Fruit fly (Drosophila melanogaster) whole organism, embryonic: ENCODE data around the gene Kdm3.

Experiments used
- Aef1 ChIP-seq: fragments of 200-800 bp; sonication (Bioruptor generic); IDR thresholded peaks from 3 replicates; pipeline ENCODE4 v1.3.6; 2022; ENCODE audit warnings: missing biosample characterization, missing genetic modification characterization
- CG10366 ChIP-seq: fragments of 200-800 bp; sonication (Bioruptor generic); IDR thresholded peaks from 2 replicates; pipeline ENCODE4 v1.3.6; 2022; ENCODE audit warnings: missing biosample characterization, missing genetic modification characterization
- CG11456 ChIP-seq: fragments of 200-800 bp; sonication (Bioruptor generic); IDR thresholded peaks from 3 replicates; pipeline ENCODE4 v1.3.6; 2022; ENCODE audit warnings: missing biosample characterization, missing genetic modification characterization
- CG11695 ChIP-seq: fragments of 200-800 bp; sonication (Bioruptor generic); IDR thresholded peaks from 3 replicates; pipeline ENCODE4 v1.3.6; 2022; ENCODE audit warnings: missing biosample characterization, missing genetic modification characterization
- CG12071 ChIP-seq: fragments of 200-800 bp; sonication (Bioruptor generic); optimal IDR thresholded peaks from 3 replicates; lab custom pipeline; 2018; ENCODE audit warnings: missing biosample characterization, mild to moderate bottlenecking, missing genetic modification characterization
- CG12236 ChIP-seq: fragments of 200-800 bp; sonication (Bioruptor generic); optimal IDR thresholded peaks from 2 replicates; lab custom pipeline; 2016; ENCODE audit warnings: missing biosample characterization, missing genetic modification characterization
- CG12391 ChIP-seq: fragments of 200-800 bp; sonication (Bioruptor generic); optimal IDR thresholded peaks from 3 replicates; lab custom pipeline; 2018; ENCODE audit warnings: missing biosample characterization, mild to moderate bottlenecking, missing genetic modification characterization, moderate library complexity
- CG13296 ChIP-seq: fragments of 200-800 bp; sonication (Bioruptor generic); optimal IDR thresholded peaks from 3 replicates; lab custom pipeline; 2018; ENCODE audit warnings: missing biosample characterization, mild to moderate bottlenecking, missing genetic modification characterization
- CG15696 ChIP-seq: fragments of 200-800 bp; sonication (Bioruptor generic); optimal IDR thresholded peaks from 2 replicates; lab custom pipeline; 2019; ENCODE audit warnings: missing biosample characterization, mild to moderate bottlenecking, missing genetic modification characterization, moderate library complexity
- CG1603 ChIP-seq: fragments of 200-800 bp; sonication (Bioruptor generic); optimal IDR thresholded peaks from 2 replicates; lab custom pipeline; 2019; ENCODE audit warnings: missing biosample characterization, mild to moderate bottlenecking, missing genetic modification characterization, moderate library complexity
- CG2875 ChIP-seq: fragments of 200-800 bp; sonication (Bioruptor generic); optimal IDR thresholded peaks from 2 replicates; lab custom pipeline; 2017; ENCODE audit warnings: missing biosample characterization, mild to moderate bottlenecking, missing genetic modification characterization, missing genetic modification reagents
- CG32772 ChIP-seq: fragments of 200-800 bp; sonication (Bioruptor generic); IDR thresholded peaks from 2 replicates; pipeline ENCODE4 v1.3.6; 2022; ENCODE audit warnings: missing biosample characterization, missing genetic modification characterization
- CG4730 ChIP-seq: fragments of 200-800 bp; sonication (Bioruptor generic); IDR thresholded peaks from 2 replicates; pipeline ENCODE4 v1.3.6; 2022; ENCODE audit warnings: missing biosample characterization, missing genetic modification characterization
- CG6765 ChIP-seq: fragments of 200-800 bp; sonication (Bioruptor generic); optimal IDR thresholded peaks from 3 replicates; lab custom pipeline; 2017; ENCODE audit warnings: missing biosample characterization, mild to moderate bottlenecking, missing genetic modification characterization
- CG6791 ChIP-seq: fragments of 200-800 bp; sonication (Bioruptor generic); IDR thresholded peaks from 3 replicates; pipeline ENCODE4 v1.3.6; 2022; ENCODE audit warnings: missing biosample characterization, missing genetic modification characterization; ENCODE audit not compliant: partially characterized antibody
- CG6813 ChIP-seq: fragments of 200-800 bp; sonication (Bioruptor generic); optimal IDR thresholded peaks from 2 replicates; lab custom pipeline; 2017; ENCODE audit warnings: missing biosample characterization, missing genetic modification characterization, mild to moderate bottlenecking, moderate library complexity, missing genetic modification reagents
- CrebB ChIP-seq: fragments of 200-800 bp; sonication (Bioruptor generic); optimal IDR thresholded peaks from 3 replicates; lab custom pipeline; 2018; ENCODE audit warnings: missing biosample characterization, mild to moderate bottlenecking, missing genetic modification characterization
- Dbx ChIP-seq: fragments of 200-800 bp; sonication (Bioruptor generic); IDR thresholded peaks from 3 replicates; pipeline ENCODE4 v1.3.6; 2022; ENCODE audit warnings: missing biosample characterization, missing genetic modification characterization
- Dek ChIP-seq: fragments of 200-800 bp; sonication (Bioruptor generic); optimal IDR thresholded peaks from 3 replicates; lab custom pipeline; 2019; ENCODE audit warnings: missing biosample characterization, mild to moderate bottlenecking, missing genetic modification characterization, moderate library complexity
- Dll ChIP-seq: fragments of 200-800 bp; sonication (Bioruptor generic); IDR thresholded peaks from 4 replicates; pipeline ENCODE4 v1.3.6; 2022; ENCODE audit warnings: missing biosample characterization, missing genetic modification characterization; ENCODE audit not compliant: partially characterized antibody
- Elba2 ChIP-seq: fragments of 200-800 bp; sonication (Bioruptor generic); optimal IDR thresholded peaks from 3 replicates; lab custom pipeline; 2016; ENCODE audit warnings: missing biosample characterization, missing genetic modification characterization
- Ets97D ChIP-seq: fragments of 200-800 bp; sonication (Bioruptor generic); optimal IDR thresholded peaks from 3 replicates; lab custom pipeline; 2016; ENCODE audit warnings: missing biosample characterization, missing genetic modification characterization
- Gug ChIP-seq: fragments of 200-800 bp; sonication (Bioruptor generic); IDR thresholded peaks from 4 replicates; pipeline ENCODE4 v1.3.6; 2022; ENCODE audit warnings: missing biosample characterization, missing genetic modification characterization
- HHEX ChIP-seq: fragments of 200-800 bp; sonication (Bioruptor generic); optimal IDR thresholded peaks from 3 replicates; lab custom pipeline; 2017; ENCODE audit warnings: missing biosample characterization, mild to moderate bottlenecking, missing genetic modification characterization, missing genetic modification reagents
- HLHmδ ChIP-seq: fragments of 200-800 bp; sonication (Bioruptor generic); optimal IDR thresholded peaks from 2 replicates; lab custom pipeline; 2018; ENCODE audit warnings: missing biosample characterization, mild to moderate bottlenecking, missing genetic modification characterization, moderate library complexity
- Hr78 ChIP-seq, 2 experiments: fragments of 200-800 bp in 1 of 2; fragments of >200 bp in 1 of 2; sonication (Bioruptor generic) in 1 of 2; optimal IDR thresholded peaks; 2 replicates each; lab custom pipeline; 2017 to 2019; ENCODE audit warnings: missing biosample characterization in 2 of 2, missing genetic modification characterization in 2 of 2, mild to moderate bottlenecking in 1 of 2, moderate library complexity in 1 of 2
- Hsf ChIP-seq: fragments of 200-800 bp; sonication (Bioruptor generic); optimal IDR thresholded peaks from 3 replicates; lab custom pipeline; 2016; ENCODE audit warnings: missing biosample characterization, missing genetic modification characterization
- Max ChIP-seq: fragments of 200-800 bp; sonication (Bioruptor generic); optimal IDR thresholded peaks from 2 replicates; lab custom pipeline; 2016; ENCODE audit warnings: missing biosample characterization, mild to moderate bottlenecking, missing genetic modification characterization
- Med ChIP-seq: fragments of 200-800 bp; sonication (Bioruptor generic); peaks from one replicate; lab custom pipeline; 2016; ENCODE audit warnings: missing biosample characterization, missing genetic modification characterization, mild to moderate bottlenecking, inconsistent platforms, moderate library complexity
- Trl ChIP-seq, 3 experiments: fragments of >200 bp in 2 of 3; fragments of 200-800 bp in 1 of 3; sonication (Bioruptor generic) in 1 of 3; optimal IDR thresholded peaks; 2 replicates in 1 of 3; 3 replicates in 2 of 3; lab custom pipeline; 2016 to 2017; ENCODE audit warnings: missing biosample characterization in 1 of 3, missing genetic modification characterization in 1 of 3
- br ChIP-seq: fragments of >200 bp; optimal IDR thresholded peaks from 2 replicates; lab custom pipeline; 2017
- cad ChIP-seq: fragments of >200 bp; optimal IDR thresholded peaks from 2 replicates; lab custom pipeline; 2017; ENCODE audit warnings: missing biosample characterization, missing genetic modification characterization
- ci ChIP-seq: fragments of 200-800 bp; sonication (Bioruptor generic); IDR thresholded peaks from 3 replicates; pipeline ENCODE4 v1.3.6; 2022; ENCODE audit warnings: missing biosample characterization, missing genetic modification characterization
- crol ChIP-seq: fragments of 200-800 bp; sonication (Bioruptor generic); IDR thresholded peaks from 2 replicates; pipeline ENCODE4 v1.3.6; 2022; ENCODE audit warnings: missing biosample characterization, missing genetic modification characterization
- gsb-n ChIP-seq: fragments of 200-800 bp; sonication (Bioruptor generic); optimal IDR thresholded peaks from 3 replicates; lab custom pipeline; 2018; ENCODE audit warnings: missing biosample characterization, mild to moderate bottlenecking, missing genetic modification characterization
- h ChIP-seq: fragments of >200 bp; optimal IDR thresholded peaks from 2 replicates; lab custom pipeline; 2017
- hbn ChIP-seq: fragments of 200-800 bp; sonication (Bioruptor generic); IDR thresholded peaks from 2 replicates; pipeline ENCODE4 v1.3.6; 2022; ENCODE audit warnings: missing biosample characterization, missing genetic modification characterization; ENCODE audit not compliant: partially characterized antibody
- insv ChIP-seq, 2 experiments: fragments of 200-800 bp; sonication (Bioruptor generic); optimal IDR thresholded peaks; 3 replicates each; lab custom pipeline; 2016 to 2018; ENCODE audit warnings: missing biosample characterization in 2 of 2, missing genetic modification characterization in 2 of 2
- knrl ChIP-seq: fragments of 200-800 bp; sonication (Bioruptor generic); IDR thresholded peaks from 3 replicates; pipeline ENCODE4 v1.3.6; 2022; ENCODE audit warnings: missing biosample characterization, missing genetic modification characterization; ENCODE audit not compliant: partially characterized antibody
- nom ChIP-seq: fragments of 200-800 bp; sonication (Bioruptor generic); optimal IDR thresholded peaks from 2 replicates; lab custom pipeline; 2017; ENCODE audit warnings: missing biosample characterization, missing genetic modification characterization, mild to moderate bottlenecking, moderate library complexity, missing genetic modification reagents
- phol ChIP-seq: fragments of 200-800 bp; sonication (Bioruptor generic); optimal IDR thresholded peaks from 3 replicates; lab custom pipeline; 2018; ENCODE audit warnings: missing biosample characterization, mild to moderate bottlenecking, missing genetic modification characterization, moderate library complexity
- sr ChIP-seq: fragments of 200-800 bp; sonication (Bioruptor generic); IDR thresholded peaks from 3 replicates; pipeline ENCODE4 v1.3.6; 2022; ENCODE audit warnings: missing biosample characterization, missing genetic modification characterization
- stwl ChIP-seq: fragments of 200-800 bp; sonication (Bioruptor generic); optimal IDR thresholded peaks from 3 replicates; lab custom pipeline; 2018; ENCODE audit warnings: missing biosample characterization, mild to moderate bottlenecking, missing genetic modification characterization, moderate library complexity
- tna ChIP-seq: fragments of 200-800 bp; sonication (Bioruptor generic); IDR thresholded peaks from 2 replicates; pipeline ENCODE4 v1.3.6; 2022; ENCODE audit warnings: missing biosample characterization, missing genetic modification characterization; ENCODE audit not compliant: partially characterized antibody
- twi ChIP-seq: fragments of 200-800 bp; optimal IDR thresholded peaks from 2 replicates; lab custom pipeline; 2019; ENCODE audit warnings: missing biosample characterization, mild to moderate bottlenecking, missing genetic modification characterization, moderate library complexity
- vvl ChIP-seq: fragments of 200-800 bp; sonication (Bioruptor generic); IDR thresholded peaks from 2 replicates; pipeline ENCODE4 v1.3.6; 2022; ENCODE audit warnings: missing biosample characterization, missing genetic modification characterization
- wek ChIP-seq: fragments of 200-800 bp; sonication (Bioruptor generic); optimal IDR thresholded peaks from 3 replicates; lab custom pipeline; 2018; ENCODE audit warnings: missing biosample characterization, mild to moderate bottlenecking, missing genetic modification characterization, moderate library complexity
- z ChIP-seq: fragments of 200-800 bp; sonication (Bioruptor generic); IDR thresholded peaks from 3 replicates; pipeline ENCODE4 v1.3.6; 2022; ENCODE audit warnings: missing biosample characterization, missing genetic modification characterization
- zfh1 ChIP-seq: fragments of 200-800 bp; sonication (Bioruptor generic); IDR thresholded peaks from 3 replicates; pipeline ENCODE4 v1.3.6; 2022; ENCODE audit warnings: missing biosample characterization, missing genetic modification characterization
- zfh2 ChIP-seq: fragments of 200-800 bp; sonication (Bioruptor generic); optimal IDR thresholded peaks from 2 replicates; lab custom pipeline; 2016; ENCODE audit warnings: missing biosample characterization, missing genetic modification characterization

Kdm3 gene

dm6 chr3R:9502416-9502763 is 13.4 kb upstream of the Kdm3 start, which contains the start of gene RhoL (continued):
- TF ChIP-seq Hr78 (GFP tag; optimal IDR thresholded peaks at IDR 0.05; lab: Kevin White, UChicago), result peak in 1 of 2 experiments; percentile 43
- no peak for TF ChIP-seq sr
- peak; percentile 32 for TF ChIP-seq CG6765 (GFP tag; lab: Kevin White, UChicago)
- no peak for TF ChIP-seq wek (GFP tag; lab: Kevin White, UChicago)
- TF ChIP-seq CG32772 (GFP tag; lab: Robert Waterston, UW), result no peak
- peak; percentile 6; the same call in 1 of the 3 replicates for TF ChIP-seq CG11456
- TF ChIP-seq Elba2, result no peak
- no peak for TF ChIP-seq CG15696
- TF ChIP-seq br, result no peak
- TF ChIP-seq CG6813 (GFP tag; lab: Kevin White, UChicago), result no peak
- TF ChIP-seq Max, result no peak
- TF ChIP-seq CG2875 (GFP tag; lab: Kevin White, UChicago), result no peak
- peak; percentile 64 for TF ChIP-seq CrebB (tag; lab: Kevin White, UChicago)
- TF ChIP-seq cad (GFP tag; lab: Kevin White, UChicago), result no peak
- TF ChIP-seq CG6791 (GFP tag; lab: Robert Waterston, UW), result no peak; the same call in 2 of the 3 replicates
- TF ChIP-seq Aef1 (GFP tag; lab: Robert Waterston, UW), result no peak
- TF ChIP-seq Trl (optimal IDR thresholded peaks at IDR 0.05; lab: Kevin White, UChicago), result peak; percentile 93
- peak; percentile 38 for TF ChIP-seq Trl (GFP tag; optimal IDR thresholded peaks at IDR 0.05; lab: Kevin White, UChicago)
- peak; percentile 60 for TF ChIP-seq CG12071
- no peak for TF ChIP-seq knrl
- no peak for TF ChIP-seq CG4730
- peak; percentile 54 for TF ChIP-seq CG13296
- TF ChIP-seq CG10366 (GFP tag; lab: Robert Waterston, UW), result no peak
- no peak for TF ChIP-seq h (lab: Kevin White, UChicago)
- peak; percentile 39 for TF ChIP-seq vvl (GFP tag; lab: Robert Waterston, UW)
- peak; percentile 48; the same call in 1 of the 2 replicates for TF ChIP-seq tna
- no peak for TF ChIP-seq phol
- no peak for TF ChIP-seq Dek (tag; lab: Kevin White, UChicago)
- peak; percentile 57; the same call in 1 of the 4 replicates for TF ChIP-seq Dll (GFP tag; lab: Robert Waterston, UW)

- TF ChIP-seq CG12391 (tag; lab: Kevin White, UChicago) (no peak), stwl (tag; lab: Kevin White, UChicago) (no peak), gsb-n (no peak), insv (GFP tag; optimal IDR thresholded peaks at IDR 0.05; lab: Kevin White, UChicago) (peak in 1 of 2 experiments; percentile 37), hbn (GFP tag; lab: Robert Waterston, UW) (no peak), HHEX (GFP tag; lab: Kevin White, UChicago) (peak; percentile 3), z (GFP tag; lab: Robert Waterston, UW) (0 out of 3 replicates have a peak, but pooled peaks have one; percentile 20), twi (peak; percentile 99), zfh1 (GFP tag; lab: Robert Waterston, UW) (0 out of 3 replicates have a peak, but pooled peaks have one; percentile 4), Dbx (GFP tag; lab: Robert Waterston, UW) (no peak), Med (GFP tag; lab: Kevin White, UChicago) (peak; percentile 7), Ets97D (GFP tag; lab: Kevin White, UChicago) (peak; percentile 35), Hsf (no peak), CG12236 (GFP tag; lab: Kevin White, UChicago) (no peak), ci (peak; percentile 36; the same call in 1 of the 3 replicates), crol (GFP tag; lab: Robert Waterston, UW) (peak; percentile 47; the same call in 1 of the 2 replicates), HLHmδ (GFP tag; lab: Kevin White, UChicago) (peak; percentile 30), zfh2 (GFP tag; lab: Kevin White, UChicago) (no peak), nom (GFP tag; lab: Kevin White, UChicago) (peak; percentile 16), CG1603 (peak; percentile 11), Gug (no peak), CG11695 (GFP tag; lab: Robert Waterston, UW) (0 out of 3 replicates have a peak, but pooled peaks have one; percentile 10)
Measured at dm6 chr3R:9503329-9504088, 12.3 kb upstream of the Kdm3 start.
